In the genomic region with DNA sequence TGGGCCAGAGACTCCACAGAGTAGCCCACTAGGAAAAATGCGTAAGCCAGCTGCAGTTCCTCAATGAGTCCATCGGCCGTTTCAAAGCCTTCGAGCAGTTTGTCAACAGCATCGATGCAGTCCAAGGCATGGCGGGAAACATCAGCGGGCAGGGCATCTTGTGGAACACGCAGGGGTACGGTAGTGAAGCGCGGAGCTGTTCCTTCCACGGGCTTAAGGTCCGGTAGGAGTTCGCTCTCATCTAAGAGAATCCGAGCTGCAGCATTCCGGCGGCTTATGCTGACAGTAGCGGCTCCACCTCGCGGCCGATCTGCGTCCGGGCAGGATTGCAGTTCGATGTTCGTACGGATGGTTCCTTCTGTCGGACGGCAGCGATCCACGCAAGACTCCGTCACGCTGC, we compare ENCODE assay signal across 2 fruit fly cellular contexts.
TF ChIP-seq lines count a peak whose summit lies in the region.

No protein-coding gene starts in this region.

- no peak for TF ChIP-seq CTCF in whole organism, embryonic (GFP tag; optimal IDR thresholded peaks at IDR 0.05; lab: Kevin White, UChicago)

TF ChIP-seq in Kc167, 6 proteins besides CTCF, POLR2A, EP300 and RAD21:
- no peak for TF ChIP-seq Myc (optimal IDR thresholded peaks at IDR 0.05; lab: Kevin White, UChicago)
- TF ChIP-seq ttk (optimal IDR thresholded peaks at IDR 0.05; lab: Kevin White, UChicago): peak; percentile 92

TF ChIP-seq in whole organism, embryonic, 481 proteins besides CTCF, POLR2A, EP300 and RAD21:
- TF ChIP-seq CG8478 (optimal IDR thresholded peaks at IDR 0.05; lab: Kevin White, UChicago): peak; percentile 53
- TF ChIP-seq pita (GFP tag; optimal IDR thresholded peaks at IDR 0.05; lab: Kevin White, UChicago): no peak
- TF ChIP-seq CG10431 (GFP tag; optimal IDR thresholded peaks at IDR 0.05; lab: Kevin White, UChicago): no peak
- TF ChIP-seq Ets65A (GFP tag; lab: Kevin White, UChicago): peak; percentile 31
